Worm (Caenorhabditis elegans) whole organism, L1 larva: ENCODE results near the gene algn-11.

ENCODE experiments used
- Y116A8C.19 ChIP-seq: sonication (generic microtip); optimal IDR thresholded peaks from 2 replicates; lab custom pipeline; 2016; ENCODE audit warnings: missing compliant biosample characterization, missing genetic modification characterization, borderline replicate concordance
- fkh-10 ChIP-seq: sonication (generic microtip); optimal IDR thresholded peaks from 2 replicates; lab custom pipeline; 2017; ENCODE audit warnings: missing biosample characterization, missing genetic modification reagents, missing genetic modification characterization
- lin-35 ChIP-seq, 2 experiments: fragments of 150-350 bp; optimal IDR thresholded peaks; 2 replicates each; lab custom pipeline; 2014; ENCODE audit warnings: missing biosample characterization in 2 of 2, missing genetic modification characterization in 2 of 2, missing genetic modification reagents in 2 of 2
- nhr-28 ChIP-seq: fragments of 150-350 bp; optimal IDR thresholded peaks from 2 replicates; lab custom pipeline; 2014; ENCODE audit warnings: missing biosample characterization, missing genetic modification characterization
- nhr-84 ChIP-seq: sonication (generic microtip); optimal IDR thresholded peaks from 2 replicates; lab custom pipeline; 2017; ENCODE audit warnings: missing biosample characterization, missing genetic modification characterization
- pax-3 ChIP-seq: fragments of 200-800 bp; sonication (Bioruptor generic); optimal IDR thresholded peaks from 2 replicates; lab custom pipeline; 2018; ENCODE audit warnings: mild to moderate bottlenecking, missing genetic modification characterization, moderate library complexity, missing compliant biosample characterization
- sptf-1 ChIP-seq: fragments of 150-350 bp; optimal IDR thresholded peaks from 2 replicates; lab custom pipeline; 2014; ENCODE audit warnings: missing biosample characterization, missing genetic modification characterization
- tlp-1 ChIP-seq: fragments of 150-350 bp; optimal IDR thresholded peaks from 2 replicates; lab custom pipeline; 2014; ENCODE audit warnings: missing biosample characterization, missing genetic modification characterization
- ztf-4 ChIP-seq: fragments of 150-350 bp; optimal IDR thresholded peaks from 2 replicates; lab custom pipeline; 2014; ENCODE audit warnings: missing biosample characterization, missing genetic modification characterization

DNA sequence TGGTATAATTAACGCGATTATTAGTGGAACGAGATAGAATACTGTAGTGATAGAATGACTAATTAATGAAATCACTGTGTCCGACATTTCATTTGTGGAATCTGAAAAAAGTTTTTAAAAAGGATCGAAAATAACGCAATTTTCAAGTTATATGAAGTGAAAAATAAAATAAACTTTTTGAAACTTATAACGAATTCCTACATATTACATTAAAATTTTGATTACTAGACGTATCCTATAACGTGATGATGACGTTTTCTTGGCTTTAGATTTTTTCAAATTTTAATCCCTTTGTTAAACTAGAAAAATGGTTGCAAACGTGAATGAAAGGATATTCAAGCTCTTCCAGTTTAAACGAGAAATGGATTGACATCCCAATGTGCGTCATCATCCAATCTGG, at the start of gene algn-11:
- TF ChIP-seq nhr-28 = no peak
- no peak for TF ChIP-seq tlp-1 (tag; lab: Kevin White, UChicago)
- TF ChIP-seq sptf-1 (tag; lab: Kevin White, UChicago) = no peak
- no peak for TF ChIP-seq nhr-84 (tag; lab: Kevin White, UChicago)
- no peak for TF ChIP-seq pax-3 (tag; lab: Kevin White, UChicago)
- TF ChIP-seq ztf-4 (tag; lab: Kevin White, UChicago) = no peak
- TF ChIP-seq lin-35 (GFP tag; optimal IDR thresholded peaks at IDR 0.05; lab: Kevin White, UChicago) = no peak
- no peak for TF ChIP-seq Y116A8C.19 (tag; lab: Kevin White, UChicago)
- no peak for TF ChIP-seq fkh-10 (GFP tag; lab: Kevin White, UChicago)
